Worm (Caenorhabditis elegans): Measurements from ENCODE around the gene lin-33.

DNA sequence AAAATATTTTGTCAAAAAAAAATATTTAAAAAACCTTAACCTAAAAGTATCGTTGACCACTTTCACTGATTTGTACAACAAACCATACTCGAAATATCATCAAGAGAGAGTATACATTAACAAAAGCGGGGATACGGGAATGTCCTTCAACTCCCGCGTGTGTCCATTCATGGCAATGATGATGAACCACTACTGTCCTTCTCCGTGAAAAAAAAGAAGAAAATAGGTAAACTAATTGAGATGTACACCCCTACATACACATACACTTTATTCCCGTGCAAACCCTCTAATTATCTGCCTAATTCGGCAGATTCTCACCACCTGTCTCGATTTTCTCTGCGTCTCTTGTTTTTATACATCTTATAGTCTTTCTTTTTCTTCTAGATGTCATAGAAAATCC is 3.8 kb upstream of the lin-33 start:
- TF ChIP-seq madf-5 (GFP tag; IDR thresholded peaks at IDR 0.05) (no peak), R02D3.7 (tag; optimal IDR thresholded peaks at IDR 0.05) (no peak), unc-130 (GFP tag; optimal IDR thresholded peaks at IDR 0.05) (no peak), aly-2 (tag; optimal IDR thresholded peaks at IDR 0.05) (no peak), zag-1 (tag; optimal IDR thresholded peaks at IDR 0.05) (no peak), Y75B8A.6 (GFP tag; IDR thresholded peaks at IDR 0.05) (no peak), nhr-77 (tag; optimal IDR thresholded peaks at IDR 0.05) (no peak), ceh-32 (tag; optimal IDR thresholded peaks at IDR 0.05; ENCODE audit: poor library complexity) (no peak), lin-13 (GFP tag; optimal IDR thresholded peaks at IDR 0.05) (no peak), egl-27 (tag; optimal IDR thresholded peaks at IDR 0.05) (no peak), pqm-1 (tag; optimal IDR thresholded peaks at IDR 0.05) (no peak)
